Worm (Caenorhabditis elegans) whole organism, midembryonic: ENCODE results near the gene F22B7.9.

Experiments used
- T22C8.4 ChIP-seq: fragments of 200-800 bp; sonication (Bioruptor generic); IDR thresholded peaks from 2 replicates; pipeline ENCODE4 v1.3.6; 2022; ENCODE audit warnings: missing genetic modification characterization, missing compliant biosample characterization
- cog-1 ChIP-seq: sonication (generic microtip); optimal IDR thresholded peaks from 2 replicates; lab custom pipeline; 2016; ENCODE audit warnings: missing genetic modification characterization, missing compliant biosample characterization
- flt-1 ChIP-seq: fragments of 200-800 bp; sonication (Bioruptor generic); IDR thresholded peaks from 2 replicates; pipeline ENCODE4 v1.3.6; 2022; ENCODE audit warnings: missing genetic modification characterization, missing compliant biosample characterization
- klf-2 ChIP-seq: fragments of 200-800 bp; sonication (Bioruptor generic); conservative IDR thresholded peaks from 2 replicates; pipeline ENCODE4 v1.3.6; 2022; ENCODE audit warnings: missing genetic modification reagents, missing genetic modification characterization, missing compliant biosample characterization
- med-1 ChIP-seq: sonication (generic microtip); optimal IDR thresholded peaks from 2 replicates; lab custom pipeline; 2017; ENCODE audit warnings: missing genetic modification characterization, mild to moderate bottlenecking, missing compliant biosample characterization, antibody characterized with exemption, missing genetic modification reagents; ENCODE audit not compliant: insufficient read depth
- ref-1 ChIP-seq: fragments of 200-800 bp; sonication (Bioruptor generic); conservative IDR thresholded peaks from 2 replicates; pipeline ENCODE4 v1.3.6; 2022; ENCODE audit warnings: missing genetic modification reagents, missing genetic modification characterization, missing compliant biosample characterization
- tab-1 ChIP-seq: fragments of 200-800 bp; sonication (Bioruptor generic); IDR thresholded peaks from 2 replicates; pipeline ENCODE4 v1.3.6; 2022; ENCODE audit warnings: missing genetic modification characterization, missing compliant biosample characterization
- ztf-23 ChIP-seq: fragments of 200-800 bp; sonication (Bioruptor generic); IDR thresholded peaks from 2 replicates; pipeline ENCODE4 v1.3.6; 2022; ENCODE audit warnings: missing genetic modification reagents, missing genetic modification characterization, missing compliant biosample characterization
- ztf-29 ChIP-seq: fragments of 200-800 bp; sonication (Bioruptor generic); IDR thresholded peaks from 2 replicates; pipeline ENCODE4 v1.3.6; 2022; ENCODE audit warnings: missing genetic modification reagents, missing genetic modification characterization, missing compliant biosample characterization

F22B7.9 gene

DNA sequence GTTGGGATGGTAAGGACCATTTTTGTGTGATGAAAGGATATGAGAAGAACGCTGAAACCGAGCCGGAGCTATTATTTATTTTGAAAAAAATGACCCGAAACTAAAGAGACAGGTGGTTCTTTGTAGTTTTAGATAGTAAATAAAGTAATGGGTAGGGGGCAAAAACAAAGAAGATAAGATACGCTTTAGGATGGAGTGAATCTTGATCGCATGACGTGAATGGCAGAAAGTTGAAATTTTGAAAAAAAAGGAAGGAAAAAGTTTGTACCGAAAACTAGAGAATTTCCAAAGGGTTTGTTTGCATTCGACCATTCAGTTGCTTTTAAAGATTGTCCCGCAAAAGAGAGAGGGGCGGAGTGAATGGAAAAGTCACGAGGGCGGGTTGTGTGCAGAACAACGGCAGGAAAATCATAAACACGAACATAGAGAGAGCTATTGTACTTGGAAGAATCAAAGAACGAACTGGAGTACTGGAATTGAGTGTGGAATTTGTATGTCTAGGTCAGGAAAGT lies at the start of gene F22B7.9:
TSS of gene F22B7.9 (minus strand) at position 51 of the 512 bp plus-strand sequence.
- TF ChIP-seq med-1 (GFP tag; lab: Kevin White, UChicago), result no peak
- no peak for TF ChIP-seq ztf-29 (GFP tag; lab: Robert Waterston, UW)
- TF ChIP-seq ref-1, result no peak
- TF ChIP-seq tab-1 (GFP tag; lab: Robert Waterston, UW), result no peak
- TF ChIP-seq klf-2, result no peak
- no peak for TF ChIP-seq T22C8.4 (GFP tag; lab: Robert Waterston, UW)
- TF ChIP-seq ztf-23 (GFP tag; lab: Robert Waterston, UW), result no peak
- TF ChIP-seq cog-1 (tag; lab: Kevin White, UChicago), result no peak
- no peak for TF ChIP-seq flt-1

- TF ChIP-seq flt-1 (no peak), T22C8.4 (GFP tag; lab: Robert Waterston, UW) (no peak), med-1 (GFP tag; lab: Kevin White, UChicago) (no peak), ztf-29 (GFP tag; lab: Robert Waterston, UW) (no peak), ztf-23 (GFP tag; lab: Robert Waterston, UW) (no peak), klf-2 (no peak), cog-1 (tag; lab: Kevin White, UChicago) (no peak), ref-1 (no peak), tab-1 (GFP tag; lab: Robert Waterston, UW) (no peak)
Observed at ce11 chrIII:8700289-8700957, 46.7 kb upstream of the F22B7.9 start, which contains the start of the genes sdz-1 and vps-33.1. sdz-1 (minus strand) TSS chrIII:8700339. vps-33.1 (plus strand) TSS chrIII:8700927.

DNA sequence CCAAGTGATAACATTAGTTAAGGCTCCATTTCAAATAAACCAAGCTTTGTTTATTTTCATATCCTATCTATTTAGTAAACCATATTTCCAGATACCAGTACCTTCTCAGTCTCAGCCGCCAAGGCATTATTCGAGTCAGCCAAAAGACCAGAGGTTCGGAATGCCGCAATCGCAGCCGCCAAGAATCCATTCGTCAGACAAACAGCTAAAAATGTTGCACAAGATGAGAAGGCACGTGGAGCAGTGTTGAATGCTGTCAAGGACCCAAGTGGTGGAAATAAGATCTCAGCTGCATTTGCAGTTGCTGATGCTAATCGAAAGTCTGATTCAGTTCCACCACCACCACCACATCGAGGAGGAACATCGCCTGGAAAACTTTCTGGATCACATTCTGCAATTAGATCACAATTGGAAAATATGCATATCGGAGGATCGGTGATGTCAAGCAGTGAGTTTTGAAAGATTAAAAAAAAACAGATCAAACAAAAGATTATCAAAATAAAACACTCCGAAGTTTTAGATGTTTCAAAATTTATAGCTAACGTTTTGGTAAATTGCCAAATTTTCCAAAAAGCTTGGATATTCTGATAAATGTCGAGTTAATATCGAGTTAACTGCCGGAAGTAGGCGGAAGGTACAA lies 43.7 kb upstream of the F22B7.9 start:
- TF ChIP-seq ztf-29 (GFP tag; lab: Robert Waterston, UW), result no peak
- TF ChIP-seq ref-1, result no peak
- no peak for TF ChIP-seq tab-1 (GFP tag; lab: Robert Waterston, UW)
- TF ChIP-seq flt-1, result no peak
- TF ChIP-seq cog-1 (tag; lab: Kevin White, UChicago), result no peak
- TF ChIP-seq med-1 (GFP tag; lab: Kevin White, UChicago), result no peak
- TF ChIP-seq ztf-23 (GFP tag; lab: Robert Waterston, UW), result no peak
- TF ChIP-seq T22C8.4 (GFP tag; lab: Robert Waterston, UW), result no peak
- TF ChIP-seq klf-2, result no peak

DNA sequence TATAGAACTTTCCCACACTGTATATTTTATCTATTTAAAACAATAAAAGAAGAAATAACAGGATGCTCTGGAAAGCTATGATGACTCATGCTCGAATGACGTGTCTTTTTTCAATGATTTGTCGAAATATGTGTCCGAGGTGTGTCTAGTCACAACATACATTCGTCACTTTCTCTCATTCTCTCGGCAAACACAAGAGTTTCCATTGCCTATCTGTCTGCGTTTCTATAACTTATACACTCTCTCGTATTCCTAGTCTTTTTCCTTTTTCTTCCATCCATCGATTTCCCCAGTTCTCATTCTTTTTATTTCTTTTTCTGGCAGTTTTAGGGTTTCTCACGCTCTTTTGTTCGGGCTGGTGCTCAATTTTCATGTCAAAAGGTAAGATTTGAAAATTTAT lies 43.0 kb upstream of the F22B7.9 start:
- TF ChIP-seq T22C8.4 (GFP tag; lab: Robert Waterston, UW) (no peak), tab-1 (GFP tag; lab: Robert Waterston, UW) (no peak), ztf-29 (GFP tag; lab: Robert Waterston, UW) (no peak), flt-1 (no peak), ztf-23 (GFP tag; lab: Robert Waterston, UW) (no peak), ref-1 (no peak), cog-1 (tag; lab: Kevin White, UChicago) (no peak), klf-2 (no peak)

- TF ChIP-seq cog-1 (tag; lab: Kevin White, UChicago), result no peak
- no peak for TF ChIP-seq klf-2
- no peak for TF ChIP-seq ztf-29 (GFP tag; lab: Robert Waterston, UW)
- no peak for TF ChIP-seq med-1 (GFP tag; lab: Kevin White, UChicago)
- TF ChIP-seq tab-1 (GFP tag; lab: Robert Waterston, UW), result no peak
- TF ChIP-seq ref-1, result no peak
- no peak for TF ChIP-seq T22C8.4 (GFP tag; lab: Robert Waterston, UW)
- no peak for TF ChIP-seq ztf-23 (GFP tag; lab: Robert Waterston, UW)
- TF ChIP-seq flt-1, result no peak
Observed at ce11 chrIII:8693322-8693721, 39.6 kb upstream of the F22B7.9 start, which contains the start of gene B0303.7. B0303.7 (plus strand) TSS chrIII:8693622.

DNA sequence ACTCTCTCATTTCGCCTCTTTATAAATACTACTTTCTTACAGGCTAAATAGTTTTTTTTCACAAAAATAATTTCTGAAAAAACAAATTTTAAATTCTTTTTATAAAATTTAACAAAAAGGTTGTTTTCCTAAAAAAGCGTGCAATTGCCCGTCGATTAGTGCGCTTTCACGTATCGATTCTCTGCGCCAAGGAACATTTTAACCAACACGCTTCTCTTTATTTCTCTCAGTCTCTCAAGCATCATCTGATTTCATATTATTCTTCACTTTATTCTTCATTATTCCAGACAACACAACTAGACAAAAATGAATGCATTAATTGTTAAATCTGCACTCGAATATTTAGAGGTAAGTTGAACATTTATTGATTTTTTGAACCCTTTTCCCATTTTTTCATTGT lies 35.9 kb upstream of the F22B7.9 start, which contains the start of gene B0303.4:
TSS of gene B0303.4 (plus strand) at position 196 of the 400 bp plus-strand sequence.
- TF ChIP-seq T22C8.4 (GFP tag; lab: Robert Waterston, UW) (peak; percentile 67), cog-1 (tag; lab: Kevin White, UChicago) (no peak), ztf-23 (GFP tag; lab: Robert Waterston, UW) (no peak)

- TF ChIP-seq cog-1 (tag; lab: Kevin White, UChicago) (no peak), flt-1 (no peak), med-1 (GFP tag; lab: Kevin White, UChicago) (no peak), T22C8.4 (GFP tag; lab: Robert Waterston, UW) (no peak), ztf-23 (GFP tag; lab: Robert Waterston, UW) (no peak), klf-2 (no peak), ref-1 (no peak), tab-1 (GFP tag; lab: Robert Waterston, UW) (no peak), ztf-29 (GFP tag; lab: Robert Waterston, UW) (no peak)
Observed at ce11 chrIII:8689143-8689542, 35.4 kb upstream of the F22B7.9 start.

DNA sequence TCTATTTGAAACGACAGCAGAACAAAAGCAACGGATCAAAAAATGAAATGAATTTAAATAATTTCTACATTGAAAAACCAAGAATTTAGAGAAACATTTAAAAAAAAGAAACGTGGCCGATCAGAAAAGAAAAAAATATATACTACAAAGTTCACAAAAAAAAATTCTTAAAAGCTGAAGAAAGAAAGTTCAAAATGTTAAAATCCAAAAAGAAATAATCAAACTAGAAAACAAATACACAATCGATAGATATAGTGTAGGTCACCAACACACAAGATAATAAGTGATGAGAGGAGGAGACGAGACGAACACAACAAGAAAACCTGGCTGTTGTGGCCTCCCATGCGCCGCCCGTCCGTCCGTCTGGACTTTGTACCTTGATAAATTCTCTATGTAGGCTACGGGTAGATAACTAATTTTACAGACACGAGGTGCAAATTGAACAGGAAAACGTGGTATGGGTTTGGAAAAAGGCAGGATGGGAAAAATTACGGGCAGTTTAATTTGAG lies 34.8 kb upstream of the F22B7.9 start, which contains the start of gene hadb-1:
TSS of gene hadb-1 (minus strand) at position 51 of the 509 bp plus-strand sequence.
- TF ChIP-seq cog-1 (tag; lab: Kevin White, UChicago), result no peak
- no peak for TF ChIP-seq flt-1
- TF ChIP-seq T22C8.4 (GFP tag; lab: Robert Waterston, UW), result no peak
- no peak for TF ChIP-seq tab-1 (GFP tag; lab: Robert Waterston, UW)
- no peak for TF ChIP-seq ztf-29 (GFP tag; lab: Robert Waterston, UW)
- TF ChIP-seq med-1 (GFP tag; lab: Kevin White, UChicago), result no peak
- no peak for TF ChIP-seq ztf-23 (GFP tag; lab: Robert Waterston, UW)
- TF ChIP-seq klf-2, result no peak
- no peak for TF ChIP-seq ref-1
